Worm (Caenorhabditis elegans): ENCODE results near the gene ZK856.19.

- TF ChIP-seq ztf-6 (GFP tag; IDR thresholded peaks at IDR 0.05): no peak
- no peak for TF ChIP-seq pha-4 (tag; optimal IDR thresholded peaks at IDR 0.05)
- TF ChIP-seq unc-62 (GFP tag; optimal IDR thresholded peaks at IDR 0.05): no peak
- no peak for TF ChIP-seq B0035.1 (tag; optimal IDR thresholded peaks at IDR 0.05)
- TF ChIP-seq tbx-9 (tag; optimal IDR thresholded peaks at IDR 0.05; ENCODE audit: borderline replicate concordance): no peak
Observed at ce11 chrV:10227333-10227732, 22.6 kb upstream of the ZK856.19 start, which contains the start of gene ttr-19.

Data from whole organism, young adult.